Worm (Caenorhabditis elegans) whole organism, mixed stage, embryonic: Measurements from ENCODE around the gene tat-4.

Source experiments
- M03D4.4 ChIP-seq: sonication (generic microtip); optimal IDR thresholded peaks from 2 replicates; lab custom pipeline; 2017; ENCODE audit warnings: mild to moderate bottlenecking, missing genetic modification characterization, missing compliant biosample characterization
- bed-3 ChIP-seq: fragments of 200-800 bp; sonication (Bioruptor generic); optimal IDR thresholded peaks from 3 replicates; lab custom pipeline; 2018; ENCODE audit warnings: mild to moderate bottlenecking, missing genetic modification characterization, moderate library complexity, missing compliant biosample characterization
- blmp-1 ChIP-seq: fragments of 150-350 bp; optimal IDR thresholded peaks from 2 replicates; lab custom pipeline; 2014; ENCODE audit warnings: missing biosample characterization, missing genetic modification characterization
- ceh-39 ChIP-seq: fragments of 150-350 bp; optimal IDR thresholded peaks from 2 replicates; lab custom pipeline; 2014; ENCODE audit warnings: missing biosample characterization, missing genetic modification characterization
- ceh-43 ChIP-seq: fragments of 200-800 bp; sonication (Bioruptor generic); optimal IDR thresholded peaks from 2 replicates; lab custom pipeline; 2018; ENCODE audit warnings: mild to moderate bottlenecking, missing genetic modification characterization, moderate library complexity, missing compliant biosample characterization
- ceh-83 ChIP-seq: fragments of 200-800 bp; sonication (Bioruptor generic); optimal IDR thresholded peaks from 2 replicates; lab custom pipeline; 2018; ENCODE audit warnings: mild to moderate bottlenecking, missing genetic modification characterization, missing compliant biosample characterization
- ces-1 ChIP-seq: fragments of 150-350 bp; optimal IDR thresholded peaks from 2 replicates; lab custom pipeline; 2014; ENCODE audit warnings: missing biosample characterization, missing genetic modification reagents, missing genetic modification characterization
- cnd-1 ChIP-seq: fragments of 200-800 bp; sonication (Bioruptor generic); optimal IDR thresholded peaks from 2 replicates; lab custom pipeline; 2018; ENCODE audit warnings: mild to moderate bottlenecking, missing genetic modification characterization, missing compliant biosample characterization
- drap-1 ChIP-seq: fragments of 200-800 bp; sonication (Bioruptor generic); optimal IDR thresholded peaks from 3 replicates; lab custom pipeline; 2018; ENCODE audit warnings: mild to moderate bottlenecking, missing genetic modification characterization, missing compliant biosample characterization
- elt-1 ChIP-seq: sonication (generic microtip); optimal IDR thresholded peaks from 2 replicates; lab custom pipeline; 2017; ENCODE audit warnings: missing genetic modification characterization, mild to moderate bottlenecking, missing compliant biosample characterization, antibody characterized with exemption, moderate library complexity, borderline replicate concordance; ENCODE audit not compliant: insufficient read depth
- elt-3 ChIP-seq: fragments of 150-350 bp; optimal IDR thresholded peaks from 2 replicates; lab custom pipeline; 2014; ENCODE audit warnings: missing biosample characterization, missing genetic modification characterization
- flh-1 ChIP-seq: fragments of 200-800 bp; sonication (Bioruptor generic); optimal IDR thresholded peaks from 2 replicates; lab custom pipeline; 2018; ENCODE audit warnings: mild to moderate bottlenecking, missing genetic modification characterization, moderate library complexity, missing compliant biosample characterization
- ham-2 ChIP-seq: fragments of 200-800 bp; sonication (Bioruptor generic); optimal IDR thresholded peaks from 2 replicates; lab custom pipeline; 2018; ENCODE audit warnings: mild to moderate bottlenecking, missing genetic modification characterization, missing compliant biosample characterization
- hlh-1 ChIP-seq: fragments of 150-350 bp; optimal IDR thresholded peaks from 2 replicates; lab custom pipeline; 2014; ENCODE audit warnings: missing biosample characterization, missing genetic modification reagents, missing genetic modification characterization
- lin-13 ChIP-seq: fragments of 150-350 bp; optimal IDR thresholded peaks from 2 replicates; lab custom pipeline; 2014; ENCODE audit warnings: missing biosample characterization, missing genetic modification characterization
- lin-32 ChIP-seq: fragments of 200-800 bp; sonication (Bioruptor generic); optimal IDR thresholded peaks from 2 replicates; lab custom pipeline; 2018; ENCODE audit warnings: mild to moderate bottlenecking, missing genetic modification characterization, missing compliant biosample characterization
- lsy-2 ChIP-seq: fragments of 150-350 bp; optimal IDR thresholded peaks from 2 replicates; lab custom pipeline; 2014; ENCODE audit warnings: missing biosample characterization, missing genetic modification characterization
- mab-5 ChIP-seq: fragments of 150-350 bp; optimal IDR thresholded peaks from 2 replicates; lab custom pipeline; 2014; ENCODE audit warnings: missing biosample characterization, missing genetic modification characterization
- mep-1 ChIP-seq: fragments of 150-350 bp; optimal IDR thresholded peaks from 2 replicates; lab custom pipeline; 2017; ENCODE audit warnings: missing biosample characterization, missing genetic modification reagents, missing genetic modification characterization, inconsistent platforms
- mls-2 ChIP-seq: sonication (generic microtip); optimal IDR thresholded peaks from 2 replicates; lab custom pipeline; 2016; ENCODE audit warnings: mild to moderate bottlenecking, missing genetic modification characterization, moderate library complexity, missing compliant biosample characterization
- nhr-12 ChIP-seq: fragments of 150-350 bp; optimal IDR thresholded peaks from 2 replicates; lab custom pipeline; 2014; ENCODE audit warnings: missing biosample characterization, missing genetic modification characterization
- nhr-2 ChIP-seq: fragments of 150-350 bp; optimal IDR thresholded peaks from 2 replicates; lab custom pipeline; 2014; ENCODE audit warnings: missing biosample characterization, missing genetic modification characterization
- nhr-237 ChIP-seq: fragments of 150-350 bp; optimal IDR thresholded peaks from 2 replicates; lab custom pipeline; 2014; ENCODE audit warnings: missing biosample characterization, missing genetic modification characterization
- nhr-28 ChIP-seq: fragments of 150-350 bp; optimal IDR thresholded peaks from 2 replicates; lab custom pipeline; 2014; ENCODE audit warnings: missing biosample characterization, missing genetic modification characterization
- nhr-76 ChIP-seq: sonication (generic microtip); optimal IDR thresholded peaks from 2 replicates; lab custom pipeline; 2017; ENCODE audit warnings: missing biosample characterization, missing genetic modification characterization
- pha-4 ChIP-seq: fragments of 150-350 bp; optimal IDR thresholded peaks from 2 replicates; lab custom pipeline; 2018; ENCODE audit warnings: missing biosample characterization, missing genetic modification reagents, missing genetic modification characterization
- sem-2 ChIP-seq: fragments of 200-800 bp; sonication (Bioruptor generic); optimal IDR thresholded peaks from 2 replicates; lab custom pipeline; 2018; ENCODE audit warnings: mild to moderate bottlenecking, missing genetic modification characterization, missing compliant biosample characterization
- snpc-4 ChIP-seq: fragments of 150-350 bp; optimal IDR thresholded peaks from 2 replicates; lab custom pipeline; 2014; ENCODE audit warnings: missing biosample characterization, missing genetic modification characterization
- sptf-1 ChIP-seq: sonication (generic microtip); optimal IDR thresholded peaks from 2 replicates; lab custom pipeline; 2017; ENCODE audit warnings: mild to moderate bottlenecking, missing genetic modification characterization, moderate library complexity, missing compliant biosample characterization
- tbx-8 ChIP-seq: fragments of 200-800 bp; sonication (Bioruptor generic); optimal IDR thresholded peaks from 2 replicates; lab custom pipeline; 2018; ENCODE audit warnings: mild to moderate bottlenecking, missing genetic modification characterization, moderate library complexity, missing compliant biosample characterization
- unc-120 ChIP-seq: sonication (generic microtip); optimal IDR thresholded peaks from 2 replicates; lab custom pipeline; 2017; ENCODE audit warnings: missing genetic modification characterization, missing compliant biosample characterization; ENCODE audit not compliant: poor library complexity, severe bottlenecking
- unc-39 ChIP-seq: fragments of 150-350 bp; optimal IDR thresholded peaks from 2 replicates; lab custom pipeline; 2014; ENCODE audit warnings: missing biosample characterization, missing genetic modification characterization
- unc-62 ChIP-seq: fragments of 150-350 bp; optimal IDR thresholded peaks from 2 replicates; lab custom pipeline; 2014; ENCODE audit warnings: missing biosample characterization, missing genetic modification reagents, missing genetic modification characterization
- zip-8 ChIP-seq: fragments of 150-350 bp; optimal IDR thresholded peaks from 2 replicates; lab custom pipeline; 2014; ENCODE audit warnings: missing biosample characterization, missing genetic modification characterization
- ztf-11 ChIP-seq: fragments of 150-350 bp; optimal IDR thresholded peaks from 2 replicates; lab custom pipeline; 2014; ENCODE audit warnings: missing biosample characterization, missing genetic modification characterization

The tat-4 gene

DNA sequence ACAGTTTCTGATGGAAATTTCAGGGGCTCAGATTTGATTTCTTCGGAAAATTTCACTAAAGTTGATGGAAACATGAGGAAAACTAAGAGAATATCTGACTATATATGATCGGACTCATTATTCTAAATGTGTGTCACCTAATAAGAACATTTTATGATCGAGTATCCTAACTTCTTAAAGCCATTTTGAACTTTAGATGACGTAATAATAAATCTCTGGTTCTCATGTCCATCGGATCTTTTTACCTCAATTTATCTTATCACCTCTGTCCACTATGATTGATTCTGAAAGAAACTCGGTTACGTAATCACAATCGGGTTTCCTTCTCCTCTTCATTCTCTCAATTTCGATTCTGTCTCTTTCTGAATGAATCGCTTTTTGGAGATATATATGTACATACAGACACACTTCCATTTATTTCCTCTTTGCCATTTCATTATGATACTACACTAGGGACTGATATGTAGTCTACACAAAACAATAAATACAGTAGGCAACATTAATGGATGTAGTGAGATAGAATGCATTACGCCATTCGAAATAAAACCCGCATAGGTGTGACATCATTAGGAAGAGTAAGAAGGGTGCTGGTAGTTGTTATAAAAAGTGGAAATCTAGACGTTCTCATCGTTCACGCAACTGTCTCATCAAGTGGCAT, 13.3 kb upstream of the tat-4 start:
- TF ChIP-seq unc-39 (tag; lab: Kevin White, UChicago) (no peak), tbx-8 (no peak), zip-8 (tag; lab: Kevin White, UChicago) (peak; percentile 98), ces-1 (no peak), unc-120 (tag; lab: Kevin White, UChicago) (no peak), nhr-76 (tag; lab: Kevin White, UChicago) (no peak), elt-3 (tag; lab: Kevin White, UChicago) (no peak)

DNA sequence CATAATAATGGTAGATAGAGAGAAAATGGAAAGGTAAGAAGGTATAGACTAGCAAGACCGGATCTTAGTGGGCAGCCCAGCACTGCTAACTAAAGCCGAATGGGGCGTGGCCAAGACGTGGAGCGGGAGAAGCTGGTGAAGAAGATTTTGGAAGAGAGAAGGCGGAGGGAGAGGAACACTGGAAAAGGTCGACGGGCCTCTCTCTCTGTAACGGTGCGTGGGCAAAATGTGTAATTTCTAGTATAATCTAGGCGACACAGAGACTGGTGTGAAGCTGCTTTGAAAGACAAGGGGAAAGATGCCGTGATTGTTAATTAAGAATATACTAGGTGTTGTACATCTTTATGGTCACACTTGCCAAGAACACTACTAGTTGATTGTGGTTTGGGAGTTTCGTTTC, 11.9 kb upstream of the tat-4 start, which contains the start of gene F13H8.5:
Gene F13H8.5, minus strand, starts transcription at position 101 of the 400 bp plus-strand sequence.
- TF ChIP-seq nhr-12 = no peak
- TF ChIP-seq ceh-83 (GFP tag; lab: Kevin White, UChicago) = no peak
- TF ChIP-seq lin-13 (tag; lab: Kevin White, UChicago) = no peak
- TF ChIP-seq ham-2 = no peak
- TF ChIP-seq nhr-28 (tag; lab: Kevin White, UChicago) = no peak
- TF ChIP-seq unc-62 (GFP tag; lab: Kevin White, UChicago) = no peak
- no peak for TF ChIP-seq lsy-2 (tag; lab: Kevin White, UChicago)
- TF ChIP-seq hlh-1 (tag; lab: Kevin White, UChicago) = no peak
- TF ChIP-seq mab-5 (tag; lab: Kevin White, UChicago) = no peak
- TF ChIP-seq, all 35 proteins: peak for 0

DNA sequence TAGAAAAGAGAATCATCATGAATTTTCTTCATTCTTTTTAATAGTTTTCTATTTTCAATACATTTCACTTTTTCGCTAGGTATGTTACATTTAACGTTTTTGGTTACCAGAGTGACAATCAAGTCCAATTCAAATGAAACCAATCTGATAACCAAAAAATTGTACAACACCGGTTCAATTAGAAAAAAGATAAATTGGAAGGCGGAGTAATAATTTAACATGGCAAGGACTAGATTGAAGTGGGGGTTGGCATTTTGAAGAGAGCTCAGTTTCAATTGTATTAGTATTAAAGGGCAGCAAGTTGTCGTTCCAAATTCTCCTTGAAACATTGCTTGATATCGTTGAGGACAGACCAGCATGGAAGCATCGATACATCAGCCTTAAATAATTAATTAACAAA, 8.6 kb upstream of the tat-4 start:
- no peak for TF ChIP-seq unc-120 (tag; lab: Kevin White, UChicago)
- no peak for TF ChIP-seq hlh-1 (tag; lab: Kevin White, UChicago)
- TF ChIP-seq mep-1 (tag; lab: Kevin White, UChicago) = no peak
- no peak for TF ChIP-seq mab-5 (tag; lab: Kevin White, UChicago)
- no peak for TF ChIP-seq ces-1
- no peak for TF ChIP-seq ceh-43 (GFP tag; lab: Kevin White, UChicago)
- TF ChIP-seq drap-1 (GFP tag; lab: Kevin White, UChicago) = no peak
- TF ChIP-seq lin-13 (tag; lab: Kevin White, UChicago) = no peak
- TF ChIP-seq mls-2 (tag; lab: Kevin White, UChicago) = no peak
- no peak for TF ChIP-seq nhr-12
- no peak for TF ChIP-seq ceh-83 (GFP tag; lab: Kevin White, UChicago)
- no peak for TF ChIP-seq lin-32 (GFP tag; lab: Kevin White, UChicago)
- no peak for TF ChIP-seq M03D4.4
- TF ChIP-seq tbx-8 = no peak
- TF ChIP-seq zip-8 (tag; lab: Kevin White, UChicago) = no peak
- no peak for TF ChIP-seq unc-39 (tag; lab: Kevin White, UChicago)
- no peak for TF ChIP-seq ham-2
- no peak for TF ChIP-seq sem-2 (GFP tag; lab: Kevin White, UChicago)
- no peak for TF ChIP-seq elt-1

DNA sequence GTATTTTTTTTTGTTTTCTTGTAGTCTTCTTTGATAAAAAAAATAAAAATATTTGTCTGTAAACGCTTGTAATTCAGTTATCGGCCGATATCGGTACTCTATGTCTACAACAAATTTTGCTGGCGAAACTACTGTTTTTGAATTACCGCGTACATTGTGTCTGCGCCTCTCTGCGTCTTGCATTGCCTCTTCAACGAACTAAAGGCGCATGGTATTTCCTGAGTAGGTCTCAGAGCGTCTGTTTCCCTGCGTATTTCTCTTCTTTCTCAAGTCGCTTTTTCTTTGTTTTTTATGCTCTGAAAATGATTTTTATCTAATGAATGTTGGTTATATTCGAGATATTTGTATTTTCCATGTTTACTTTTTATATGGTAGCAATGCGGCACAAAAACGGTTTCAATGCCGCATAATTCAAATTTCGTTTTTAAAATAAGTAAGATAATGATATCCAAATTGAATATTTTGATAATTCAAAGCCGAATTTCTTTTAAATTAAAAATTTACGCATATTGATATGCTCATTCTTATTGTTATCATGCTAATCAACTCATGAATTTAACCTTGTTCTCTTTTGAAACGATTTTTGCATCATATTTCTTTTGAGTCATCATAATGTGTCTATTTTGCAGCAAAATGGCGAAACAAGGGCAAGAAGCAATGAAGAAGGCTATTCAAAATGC, 6.8 kb upstream of the tat-4 start, which contains the start of gene phb-2:
Gene phb-2, plus strand, starts transcription at position 630 of the 680 bp plus-strand sequence.
- TF ChIP-seq unc-120 (tag; lab: Kevin White, UChicago) (peak; percentile 60), sptf-1 (peak; percentile 37), nhr-12 (no peak), ceh-43 (GFP tag; lab: Kevin White, UChicago) (no peak), ztf-11 (tag; lab: Kevin White, UChicago) (no peak), mab-5 (tag; lab: Kevin White, UChicago) (no peak), elt-1 (no peak), bed-3 (GFP tag; lab: Kevin White, UChicago) (no peak), ceh-83 (GFP tag; lab: Kevin White, UChicago) (no peak), M03D4.4 (no peak), ces-1 (peak; percentile 24), lin-13 (tag; lab: Kevin White, UChicago) (no peak), ceh-39 (tag; lab: Kevin White, UChicago) (peak; percentile 20), mls-2 (tag; lab: Kevin White, UChicago) (no peak), elt-3 (tag; lab: Kevin White, UChicago) (no peak), hlh-1 (tag; lab: Kevin White, UChicago) (peak; percentile 56), unc-62 (GFP tag; lab: Kevin White, UChicago) (peak; percentile 32), nhr-28 (tag; lab: Kevin White, UChicago) (no peak), unc-39 (tag; lab: Kevin White, UChicago) (no peak), ham-2 (no peak), nhr-2 (tag; lab: Kevin White, UChicago) (peak; percentile 11), mep-1 (tag; lab: Kevin White, UChicago) (peak; percentile 81), sem-2 (GFP tag; lab: Kevin White, UChicago) (no peak), nhr-76 (tag; lab: Kevin White, UChicago) (no peak), snpc-4 (tag; lab: Kevin White, UChicago) (no peak), lin-32 (GFP tag; lab: Kevin White, UChicago) (no peak), flh-1 (GFP tag; lab: Kevin White, UChicago) (no peak), lsy-2 (tag; lab: Kevin White, UChicago) (peak; percentile 81), zip-8 (tag; lab: Kevin White, UChicago) (no peak), nhr-237 (tag; lab: Kevin White, UChicago) (peak; percentile 81), blmp-1 (no peak), drap-1 (GFP tag; lab: Kevin White, UChicago) (no peak), pha-4 (tag; lab: Kevin White, UChicago) (peak; percentile 92), cnd-1 (no peak), tbx-8 (no peak)
